Fruit fly (Drosophila melanogaster): ENCODE data around the gene CG10920.

dm6 chrX:7825897-7826296 lies 28.1 kb downstream of the CG10920 start, which contains the start of gene CARPA:
- TF ChIP-seq kay (GFP tag; ENCODE audit: borderline replicate concordance), result no peak
- no peak for TF ChIP-seq Hr96 (GFP tag; optimal IDR thresholded peaks at IDR 0.05)
- TF ChIP-seq Mnt (GFP tag; optimal IDR thresholded peaks at IDR 0.05), result no peak

All from whole organism, adult.